Fruit fly (Drosophila melanogaster) whole organism, embryonic: ENCODE results near the gene CG44006.

Experiments used
- Aef1 ChIP-seq: fragments of 200-800 bp; sonication (Bioruptor generic); IDR thresholded peaks from 3 replicates; pipeline ENCODE4 v1.3.6; 2022; ENCODE audit warnings: missing biosample characterization, missing genetic modification characterization
- BtbVII ChIP-seq: fragments of 200-800 bp; sonication (Bioruptor generic); optimal IDR thresholded peaks from 3 replicates; lab custom pipeline; 2017; ENCODE audit warnings: missing biosample characterization, mild to moderate bottlenecking, missing genetic modification characterization
- CG11085 ChIP-seq: fragments of 200-800 bp; sonication (Bioruptor generic); IDR thresholded peaks from 2 replicates; pipeline ENCODE4 v1.3.6; 2022; ENCODE audit warnings: missing biosample characterization, missing genetic modification characterization
- CG11093 ChIP-seq: fragments of 200-800 bp; sonication (Bioruptor generic); IDR thresholded peaks from 3 replicates; pipeline ENCODE4 v1.3.6; 2022; ENCODE audit warnings: missing biosample characterization, missing genetic modification characterization
- CG11723 ChIP-seq: fragments of 200-800 bp; sonication (Bioruptor generic); optimal IDR thresholded peaks from 2 replicates; lab custom pipeline; 2017; ENCODE audit warnings: missing biosample characterization, mild to moderate bottlenecking, missing genetic modification characterization
- CG12744 ChIP-seq: fragments of 200-800 bp; sonication (Bioruptor generic); optimal IDR thresholded peaks from 2 replicates; lab custom pipeline; 2016; ENCODE audit warnings: missing biosample characterization, missing genetic modification characterization
- CG13624 ChIP-seq: fragments of 200-800 bp; sonication (Bioruptor generic); optimal IDR thresholded peaks from 2 replicates; lab custom pipeline; 2016; ENCODE audit warnings: missing biosample characterization, missing genetic modification characterization
- CG13894 ChIP-seq: fragments of 200-800 bp; sonication (Bioruptor generic); optimal IDR thresholded peaks from 3 replicates; lab custom pipeline; 2018; ENCODE audit warnings: missing biosample characterization, mild to moderate bottlenecking, missing genetic modification characterization, moderate library complexity
- CG14050 ChIP-seq: fragments of 200-800 bp; sonication (Bioruptor generic); IDR thresholded peaks from 3 replicates; pipeline ENCODE4 v1.3.6; 2022; ENCODE audit warnings: missing biosample characterization, missing genetic modification characterization
- CG2712 ChIP-seq: fragments of 200-800 bp; optimal IDR thresholded peaks from 3 replicates; lab custom pipeline; 2019; ENCODE audit warnings: missing biosample characterization, mild to moderate bottlenecking, missing genetic modification characterization, moderate library complexity
- CG2875 ChIP-seq: fragments of 200-800 bp; sonication (Bioruptor generic); optimal IDR thresholded peaks from 2 replicates; lab custom pipeline; 2017; ENCODE audit warnings: missing biosample characterization, mild to moderate bottlenecking, missing genetic modification characterization, missing genetic modification reagents
- CG30020 ChIP-seq: fragments of 200-800 bp; optimal IDR thresholded peaks from 2 replicates; lab custom pipeline; 2019; ENCODE audit warnings: missing biosample characterization, mild to moderate bottlenecking, missing genetic modification characterization, moderate library complexity
- CG34376 ChIP-seq: fragments of 200-800 bp; sonication (Bioruptor generic); optimal IDR thresholded peaks from 2 replicates; lab custom pipeline; 2018; ENCODE audit warnings: missing biosample characterization, mild to moderate bottlenecking, missing genetic modification characterization
- CG4707 ChIP-seq: fragments of 200-800 bp; sonication (Bioruptor generic); optimal IDR thresholded peaks from 2 replicates; lab custom pipeline; 2018; ENCODE audit warnings: missing biosample characterization, mild to moderate bottlenecking, missing genetic modification characterization, moderate library complexity
- CG4820 ChIP-seq: fragments of 200-800 bp; sonication (Bioruptor generic); optimal IDR thresholded peaks from 3 replicates; lab custom pipeline; 2016; ENCODE audit warnings: missing biosample characterization, missing genetic modification characterization
- CG6654 ChIP-seq: fragments of 200-800 bp; sonication (Bioruptor generic); optimal IDR thresholded peaks from 2 replicates; lab custom pipeline; 2017; ENCODE audit warnings: missing biosample characterization, mild to moderate bottlenecking, missing genetic modification characterization
- CG6791 ChIP-seq: fragments of 200-800 bp; sonication (Bioruptor generic); IDR thresholded peaks from 3 replicates; pipeline ENCODE4 v1.3.6; 2022; ENCODE audit warnings: missing biosample characterization, missing genetic modification characterization; ENCODE audit not compliant: partially characterized antibody
- CG6854 ChIP-seq: fragments of 200-800 bp; sonication (Bioruptor generic); optimal IDR thresholded peaks from 3 replicates; lab custom pipeline; 2017; ENCODE audit warnings: missing biosample characterization, mild to moderate bottlenecking, missing genetic modification characterization
- CG8290 ChIP-seq, 3 experiments: fragments of 200-800 bp; sonication (Bioruptor generic); optimal IDR thresholded peaks; 2 replicates each; lab custom pipeline; 2016 to 2019; ENCODE audit warnings: missing biosample characterization in 3 of 3, missing genetic modification characterization in 3 of 3, mild to moderate bottlenecking in 2 of 3, moderate library complexity in 1 of 3
- CHES-1-like ChIP-seq: fragments of 200-800 bp; sonication (Bioruptor generic); optimal IDR thresholded peaks from 2 replicates; lab custom pipeline; 2016; ENCODE audit warnings: missing biosample characterization, missing genetic modification characterization
- CkIIα-i1 ChIP-seq: fragments of 200-800 bp; sonication (Bioruptor generic); IDR thresholded peaks from 2 replicates; pipeline ENCODE4 v1.3.6; 2022; ENCODE audit warnings: missing biosample characterization, missing genetic modification characterization
- Ets65A ChIP-seq: fragments of 200-800 bp; sonication (Bioruptor generic); peaks from one replicate; lab custom pipeline; 2016; ENCODE audit warnings: missing biosample characterization, missing genetic modification characterization
- HmgD ChIP-seq: fragments of 200-800 bp; sonication (Bioruptor generic); optimal IDR thresholded peaks from 3 replicates; lab custom pipeline; 2016; ENCODE audit warnings: missing biosample characterization, missing genetic modification characterization
- HmgZ ChIP-seq: fragments of 200-800 bp; sonication (Bioruptor generic); optimal IDR thresholded peaks from 2 replicates; lab custom pipeline; 2018; ENCODE audit warnings: missing biosample characterization, mild to moderate bottlenecking, missing genetic modification characterization
- Hr3 ChIP-seq: fragments of 200-800 bp; sonication (Bioruptor generic); optimal IDR thresholded peaks from 3 replicates; lab custom pipeline; 2016; ENCODE audit warnings: missing biosample characterization, missing genetic modification characterization
- NK7.1 ChIP-seq: fragments of 200-800 bp; sonication (Bioruptor generic); optimal IDR thresholded peaks from 3 replicates; lab custom pipeline; 2016; ENCODE audit warnings: missing biosample characterization, missing genetic modification characterization
- Optix ChIP-seq: fragments of 200-800 bp; sonication (Bioruptor generic); IDR thresholded peaks from 3 replicates; pipeline ENCODE4 v1.3.6; 2022; ENCODE audit warnings: missing biosample characterization, missing genetic modification characterization
- PHDP ChIP-seq: fragments of 200-800 bp; sonication (Bioruptor generic); optimal IDR thresholded peaks from 3 replicates; lab custom pipeline; 2018; ENCODE audit warnings: missing biosample characterization, mild to moderate bottlenecking, missing genetic modification characterization, moderate library complexity
- Tbp ChIP-seq: fragments of >200 bp; optimal IDR thresholded peaks from 2 replicates; lab custom pipeline; 2018; ENCODE audit warnings: missing biosample characterization, missing genetic modification characterization
- ac ChIP-seq: fragments of 200-800 bp; sonication (Bioruptor generic); optimal IDR thresholded peaks from 3 replicates; lab custom pipeline; 2017; ENCODE audit warnings: missing biosample characterization, mild to moderate bottlenecking, missing genetic modification characterization
- ara ChIP-seq: fragments of 200-800 bp; sonication (Bioruptor generic); IDR thresholded peaks from 2 replicates; pipeline ENCODE4 v1.3.6; 2022; ENCODE audit warnings: missing biosample characterization, missing genetic modification characterization
- ash1 ChIP-seq: fragments of 200-800 bp; sonication (Bioruptor generic); optimal IDR thresholded peaks from 2 replicates; lab custom pipeline; 2018; ENCODE audit warnings: missing biosample characterization, mild to moderate bottlenecking, missing genetic modification characterization
- exex ChIP-seq: fragments of 200-800 bp; sonication (Bioruptor generic); optimal IDR thresholded peaks from 4 replicates; lab custom pipeline; 2018; ENCODE audit warnings: missing biosample characterization, mild to moderate bottlenecking, missing genetic modification characterization, moderate library complexity
- gro ChIP-seq: fragments of 200-800 bp; sonication (Bioruptor generic); optimal IDR thresholded peaks from 2 replicates; lab custom pipeline; 2016; ENCODE audit warnings: missing biosample characterization, missing genetic modification characterization
- ind ChIP-seq: fragments of 200-800 bp; sonication (Bioruptor generic); optimal IDR thresholded peaks from 3 replicates; lab custom pipeline; 2016; ENCODE audit warnings: missing biosample characterization, missing genetic modification characterization
- insv ChIP-seq, 2 experiments: fragments of 200-800 bp; sonication (Bioruptor generic); optimal IDR thresholded peaks; 3 replicates each; lab custom pipeline; 2016 to 2018; ENCODE audit warnings: missing biosample characterization in 2 of 2, missing genetic modification characterization in 2 of 2
- inv ChIP-seq: fragments of 200-800 bp; sonication (Bioruptor generic); IDR thresholded peaks from 2 replicates; pipeline ENCODE4 v1.3.6; 2022; ENCODE audit warnings: missing biosample characterization, missing genetic modification characterization; ENCODE audit not compliant: partially characterized antibody
- maf-S ChIP-seq: fragments of 200-800 bp; sonication (Bioruptor generic); optimal IDR thresholded peaks from 2 replicates; lab custom pipeline; 2016; ENCODE audit warnings: missing biosample characterization, missing genetic modification characterization
- mirr ChIP-seq: fragments of 200-800 bp; sonication (Bioruptor generic); optimal IDR thresholded peaks from 3 replicates; lab custom pipeline; 2018; ENCODE audit warnings: missing biosample characterization, mild to moderate bottlenecking, missing genetic modification characterization
- org-1 ChIP-seq: fragments of 200-800 bp; sonication (Bioruptor generic); optimal IDR thresholded peaks from 2 replicates; lab custom pipeline; 2017; ENCODE audit warnings: missing biosample characterization, missing genetic modification characterization
- pros ChIP-seq: fragments of 200-800 bp; sonication (Bioruptor generic); optimal IDR thresholded peaks from 3 replicates; lab custom pipeline; 2019; ENCODE audit warnings: missing biosample characterization, mild to moderate bottlenecking, missing genetic modification characterization, moderate library complexity
- ranshi ChIP-seq: fragments of 200-800 bp; sonication (Bioruptor generic); IDR thresholded peaks from 2 replicates; pipeline ENCODE4 v1.3.6; 2022; ENCODE audit warnings: missing biosample characterization, missing genetic modification characterization
- rib ChIP-seq: fragments of 200-800 bp; sonication (Bioruptor generic); IDR thresholded peaks from 2 replicates; pipeline ENCODE4 v1.3.6; 2022; ENCODE audit warnings: missing biosample characterization, missing genetic modification characterization
- sisA ChIP-seq: fragments of 200-800 bp; sonication (Bioruptor generic); IDR thresholded peaks from 2 replicates; pipeline ENCODE4 v1.3.6; 2022; ENCODE audit warnings: missing biosample characterization, missing genetic modification characterization
- slp2 ChIP-seq: fragments of 200-800 bp; sonication (Bioruptor generic); optimal IDR thresholded peaks from 2 replicates; lab custom pipeline; 2016; ENCODE audit warnings: missing biosample characterization, missing genetic modification characterization
- so ChIP-seq: fragments of 200-800 bp; sonication (Bioruptor generic); IDR thresholded peaks from 3 replicates; pipeline ENCODE4 v1.3.6; 2022; ENCODE audit warnings: missing biosample characterization, missing genetic modification characterization
- sqz ChIP-seq: fragments of 200-800 bp; sonication (Bioruptor generic); optimal IDR thresholded peaks from 3 replicates; lab custom pipeline; 2018; ENCODE audit warnings: missing biosample characterization, mild to moderate bottlenecking, missing genetic modification characterization
- sr ChIP-seq: fragments of 200-800 bp; sonication (Bioruptor generic); IDR thresholded peaks from 3 replicates; pipeline ENCODE4 v1.3.6; 2022; ENCODE audit warnings: missing biosample characterization, missing genetic modification characterization
- stwl ChIP-seq: fragments of 200-800 bp; sonication (Bioruptor generic); optimal IDR thresholded peaks from 3 replicates; lab custom pipeline; 2018; ENCODE audit warnings: missing biosample characterization, mild to moderate bottlenecking, missing genetic modification characterization, moderate library complexity
- sug ChIP-seq: fragments of 200-800 bp; optimal IDR thresholded peaks from 2 replicates; lab custom pipeline; 2019; ENCODE audit warnings: missing biosample characterization, mild to moderate bottlenecking, missing genetic modification characterization, moderate library complexity
- tap ChIP-seq: fragments of 200-800 bp; optimal IDR thresholded peaks from 3 replicates; lab custom pipeline; 2019; ENCODE audit warnings: missing biosample characterization, mild to moderate bottlenecking, missing genetic modification characterization, moderate library complexity
- toy ChIP-seq: fragments of 200-800 bp; sonication (Bioruptor generic); IDR thresholded peaks from 2 replicates; pipeline ENCODE4 v1.3.6; 2022; ENCODE audit warnings: missing biosample characterization, missing genetic modification characterization
- vvl ChIP-seq: fragments of 200-800 bp; sonication (Bioruptor generic); IDR thresholded peaks from 2 replicates; pipeline ENCODE4 v1.3.6; 2022; ENCODE audit warnings: missing biosample characterization, missing genetic modification characterization

Gene CG44006

dm6 chr3L:18102161-18102565 is 32.2 kb upstream of the CG44006 start (continued):
- TF ChIP-seq CG6791 (GFP tag; lab: Robert Waterston, UW) (no peak), org-1 (GFP tag; lab: Kevin White, UChicago) (no peak), maf-S (GFP tag; lab: Kevin White, UChicago) (no peak), BtbVII (no peak), CG12744 (GFP tag; lab: Kevin White, UChicago) (no peak), ac (GFP tag; lab: Kevin White, UChicago) (no peak), CG34376 (no peak), CG6854 (no peak), pros (no peak), CG4707 (GFP tag; lab: Kevin White, UChicago) (no peak), sqz (GFP tag; lab: Kevin White, UChicago) (peak; percentile 88), HmgZ (tag; lab: Kevin White, UChicago) (no peak), ash1 (GFP tag; lab: Kevin White, UChicago) (no peak), ara (GFP tag; lab: Robert Waterston, UW) (no peak), CG13624 (no peak), ind (no peak), slp2 (GFP tag; lab: Kevin White, UChicago) (no peak), CG2712 (tag; lab: Kevin White, UChicago) (peak; percentile 81), Optix (no peak), Ets65A (GFP tag; lab: Kevin White, UChicago) (no peak), CkIIα-i1 (GFP tag; lab: Robert Waterston, UW) (no peak), CG8290 (GFP tag; optimal IDR thresholded peaks at IDR 0.05; lab: Kevin White, UChicago) (no peak), CG8290 (tag; optimal IDR thresholded peaks at IDR 0.05; lab: Kevin White, UChicago) (no peak), PHDP (tag; lab: Kevin White, UChicago) (peak; percentile 43), rib (GFP tag; lab: Robert Waterston, UW) (no peak), CG13894 (tag; lab: Kevin White, UChicago) (no peak), CG11085 (GFP tag; lab: Robert Waterston, UW) (no peak), toy (GFP tag; lab: Robert Waterston, UW) (no peak), Tbp (GFP tag; lab: Kevin White, UChicago) (no peak), so (GFP tag; lab: Robert Waterston, UW) (no peak), CHES-1-like (GFP tag; lab: Kevin White, UChicago) (no peak), sisA (GFP tag; lab: Robert Waterston, UW) (no peak), sug (tag; lab: Kevin White, UChicago) (no peak), ranshi (no peak), CG30020 (peak; percentile 27), sr (GFP tag; lab: Robert Waterston, UW) (no peak), Hr3 (GFP tag; lab: Kevin White, UChicago) (no peak), mirr (GFP tag; lab: Kevin White, UChicago) (no peak), NK7.1 (GFP tag; lab: Kevin White, UChicago) (no peak), CG4820 (GFP tag; lab: Kevin White, UChicago) (no peak), tap (tag; lab: Kevin White, UChicago) (peak; percentile 37), gro (GFP tag; lab: Kevin White, UChicago) (no peak), Aef1 (no peak), HmgD (GFP tag; lab: Kevin White, UChicago) (no peak), CG2875 (GFP tag; lab: Kevin White, UChicago) (no peak), exex (tag; lab: Kevin White, UChicago) (no peak), stwl (tag; lab: Kevin White, UChicago) (no peak), vvl (no peak), insv (GFP tag; optimal IDR thresholded peaks at IDR 0.05; lab: Kevin White, UChicago) (no peak), inv (GFP tag; lab: Robert Waterston, UW) (no peak), CG11093 (GFP tag; lab: Robert Waterston, UW) (no peak), CG6654 (no peak), CG14050 (GFP tag; lab: Robert Waterston, UW) (no peak), CG11723 (GFP tag; lab: Kevin White, UChicago) (no peak)
